Worm (Caenorhabditis elegans): ENCODE data around the gene F56B3.4.

Gene F56B3.4

DNA sequence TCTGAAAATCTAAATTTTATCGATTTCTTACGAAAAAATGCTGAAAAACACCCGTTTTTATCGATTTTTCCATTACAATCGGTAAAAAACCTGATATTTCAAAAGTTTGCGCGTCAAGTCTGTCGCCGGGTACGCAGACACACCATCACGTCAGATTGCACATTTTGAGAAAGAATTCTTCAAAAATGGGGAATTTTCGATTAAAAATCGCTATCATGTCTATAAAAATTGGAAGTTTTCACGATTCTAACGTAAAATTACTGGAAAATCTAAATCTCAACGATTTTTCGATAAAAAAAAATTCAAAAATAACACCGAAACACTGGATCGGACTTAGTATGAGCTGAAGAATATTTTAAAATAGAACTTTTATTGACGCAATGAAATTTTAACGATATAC, at the start of gene F56B3.4:
F56B3.4 (minus strand) TSS at position 1 of the 400 bp plus-strand sequence.
- TF ChIP-seq efl-1 (GFP tag; optimal IDR thresholded peaks at IDR 0.05), result no peak
- no peak for TF ChIP-seq ztf-22 (GFP tag; optimal IDR thresholded peaks at IDR 0.05)
- no peak for TF ChIP-seq ama-1 (optimal IDR thresholded peaks at IDR 0.05)
- no peak for TF ChIP-seq ama-1 (GFP tag; optimal IDR thresholded peaks at IDR 0.05)
- no peak for TF ChIP-seq madf-8 (GFP tag; conservative IDR thresholded peaks at IDR 0.05)
- TF ChIP-seq zim-3 (tag; optimal IDR thresholded peaks at IDR 0.05), result no peak
- TF ChIP-seq sea-2 (GFP tag; IDR thresholded peaks at IDR 0.05), result no peak
- TF ChIP-seq hlh-26 (GFP tag; conservative IDR thresholded peaks at IDR 0.05), result no peak
- TF ChIP-seq attf-3 (GFP tag; conservative IDR thresholded peaks at IDR 0.05), result no peak
- no peak for TF ChIP-seq repo-1 (tag; optimal IDR thresholded peaks at IDR 0.05)
- no peak for TF ChIP-seq F57C9.4 (tag; optimal IDR thresholded peaks at IDR 0.05)
- TF ChIP-seq B0019.2 (GFP tag; conservative IDR thresholded peaks at IDR 0.05), result no peak
- TF ChIP-seq madf-10 (tag; optimal IDR thresholded peaks at IDR 0.05), result no peak
- peak; percentile 32 for TF ChIP-seq snpc-3.4 (tag; optimal IDR thresholded peaks at IDR 0.05)
- no peak for TF ChIP-seq tbx-9 (tag; optimal IDR thresholded peaks at IDR 0.05; ENCODE audit: borderline replicate concordance)
- no peak for TF ChIP-seq F57A8.1 (GFP tag; optimal IDR thresholded peaks at IDR 0.05)
- TF ChIP-seq snpc-4 (GFP tag; optimal IDR thresholded peaks at IDR 0.05), result peak; percentile 22
- no peak for TF ChIP-seq snpc-4 (tag; optimal IDR thresholded peaks at IDR 0.05)
- TF ChIP-seq nfyb-1 (GFP tag; IDR thresholded peaks at IDR 0.05), result no peak
- TF ChIP-seq mxl-1 (tag; optimal IDR thresholded peaks at IDR 0.05), result no peak
- no peak for TF ChIP-seq egrh-3 (GFP tag; IDR thresholded peaks at IDR 0.05)
- no peak for TF ChIP-seq hlh-12 (tag; optimal IDR thresholded peaks at IDR 0.05)
- no peak for TF ChIP-seq athp-1 (tag; optimal IDR thresholded peaks at IDR 0.05)
- peak; percentile 16 for TF ChIP-seq lsl-1 (GFP tag; optimal IDR thresholded peaks at IDR 0.05)
- no peak for TF ChIP-seq ceh-58 (GFP tag; IDR thresholded peaks at IDR 0.05)
- TF ChIP-seq D2030.7 (GFP tag; IDR thresholded peaks at IDR 0.05), result peak; percentile 17; the same call in 1 of the 2 replicates
- peak; percentile 57 for TF ChIP-seq snpc-1.3 (tag; optimal IDR thresholded peaks at IDR 0.05; ENCODE audit: insufficient read depth)
- no peak for TF ChIP-seq ceh-91 (GFP tag; IDR thresholded peaks at IDR 0.05)
- no peak for TF ChIP-seq ekl-4 (GFP tag; IDR thresholded peaks at IDR 0.05)
- no peak for TF ChIP-seq him-1 (tag; optimal IDR thresholded peaks at IDR 0.05)
- TF ChIP-seq nfya-2 (GFP tag; IDR thresholded peaks at IDR 0.05), result no peak
- TF ChIP-seq madf-6 (GFP tag; IDR thresholded peaks at IDR 0.05), result peak; percentile 43; the same call in 1 of the 2 replicates
- no peak for TF ChIP-seq egl-18 (GFP tag; IDR thresholded peaks at IDR 0.05)
- TF ChIP-seq snpc-1.1 (tag; optimal IDR thresholded peaks at IDR 0.05; ENCODE audit: insufficient read depth), result no peak
- TF ChIP-seq dpl-1 (GFP tag; optimal IDR thresholded peaks at IDR 0.05), result no peak
- TF ChIP-seq lin-54 (GFP tag; optimal IDR thresholded peaks at IDR 0.05), result peak; percentile 8
- TF ChIP-seq unc-62 (GFP tag; optimal IDR thresholded peaks at IDR 0.05), result no peak
- TF ChIP-seq ceh-40 (GFP tag; IDR thresholded peaks at IDR 0.05), result no peak
- no peak for TF ChIP-seq nhr-90 (tag; optimal IDR thresholded peaks at IDR 0.05)
- TF ChIP-seq rcor-1 (GFP tag; IDR thresholded peaks at IDR 0.05), result no peak
- no peak for TF ChIP-seq zfh-2 (GFP tag; conservative IDR thresholded peaks at IDR 0.05)
- TF ChIP-seq ceh-79 (tag; optimal IDR thresholded peaks at IDR 0.05), result no peak
- no peak for TF ChIP-seq attf-5 (GFP tag; optimal IDR thresholded peaks at IDR 0.05)
- no peak for TF ChIP-seq Y79H2A.3 (GFP tag; conservative IDR thresholded peaks at IDR 0.05)
- TF ChIP-seq hrde-1 (tag; optimal IDR thresholded peaks at IDR 0.05; ENCODE audit: borderline replicate concordance), result peak; percentile 15
- TF ChIP-seq lsy-27 (tag; optimal IDR thresholded peaks at IDR 0.05; ENCODE audit: borderline replicate concordance, insufficient read depth), result no peak
- no peak for TF ChIP-seq ceh-27 (GFP tag; optimal IDR thresholded peaks at IDR 0.05)
